Fruit fly (Drosophila melanogaster) whole organism, embryonic: ENCODE results near the gene CG14015.

Experiments used
- B-H2 ChIP-seq: fragments of 200-800 bp; sonication (Bioruptor generic); optimal IDR thresholded peaks from 2 replicates; lab custom pipeline; 2018; ENCODE audit warnings: missing biosample characterization, mild to moderate bottlenecking, missing genetic modification characterization
- BtbVII ChIP-seq: fragments of 200-800 bp; sonication (Bioruptor generic); optimal IDR thresholded peaks from 3 replicates; lab custom pipeline; 2017; ENCODE audit warnings: missing biosample characterization, mild to moderate bottlenecking, missing genetic modification characterization
- C15 ChIP-seq: fragments of 200-800 bp; sonication (Bioruptor generic); IDR thresholded peaks from 3 replicates; pipeline ENCODE4 v1.3.6; 2022; ENCODE audit warnings: missing biosample characterization, missing genetic modification characterization
- CG10654 ChIP-seq: fragments of 200-800 bp; sonication (Bioruptor generic); optimal IDR thresholded peaks from 2 replicates; lab custom pipeline; 2016; ENCODE audit warnings: missing biosample characterization, missing genetic modification characterization
- CG12744 ChIP-seq: fragments of 200-800 bp; sonication (Bioruptor generic); optimal IDR thresholded peaks from 2 replicates; lab custom pipeline; 2016; ENCODE audit warnings: missing biosample characterization, missing genetic modification characterization
- CG15269 ChIP-seq: fragments of 200-800 bp; sonication (Bioruptor generic); optimal IDR thresholded peaks from 2 replicates; lab custom pipeline; 2018; ENCODE audit warnings: missing biosample characterization, mild to moderate bottlenecking, missing genetic modification characterization, moderate library complexity
- CG15479 ChIP-seq: fragments of 200-800 bp; sonication (Bioruptor generic); optimal IDR thresholded peaks from 3 replicates; lab custom pipeline; 2019; ENCODE audit warnings: missing biosample characterization, mild to moderate bottlenecking, missing genetic modification characterization, moderate library complexity
- CG3281 ChIP-seq: fragments of 200-800 bp; sonication (Bioruptor generic); optimal IDR thresholded peaks from 3 replicates; lab custom pipeline; 2017; ENCODE audit warnings: missing biosample characterization, mild to moderate bottlenecking, missing genetic modification characterization
- CG3838 ChIP-seq: fragments of 200-800 bp; sonication (Bioruptor generic); optimal IDR thresholded peaks from 3 replicates; lab custom pipeline; 2016; ENCODE audit warnings: missing biosample characterization, missing genetic modification characterization
- CG4328 ChIP-seq: fragments of 200-800 bp; sonication (Bioruptor generic); optimal IDR thresholded peaks from 3 replicates; lab custom pipeline; 2017; ENCODE audit warnings: missing biosample characterization, missing genetic modification reagents, missing genetic modification characterization
- CG43689 ChIP-seq: fragments of 200-800 bp; sonication (Bioruptor generic); IDR thresholded peaks from 2 replicates; pipeline ENCODE4 v1.3.6; 2022; ENCODE audit warnings: missing biosample characterization, missing genetic modification characterization
- CG9727 ChIP-seq: fragments of 200-800 bp; sonication (Bioruptor generic); optimal IDR thresholded peaks from 3 replicates; lab custom pipeline; 2017; ENCODE audit warnings: missing biosample characterization, mild to moderate bottlenecking, missing genetic modification characterization
- CTCF ChIP-seq: fragments of 200-800 bp; sonication (Bioruptor generic); optimal IDR thresholded peaks from 2 replicates; lab custom pipeline; 2017; ENCODE audit warnings: missing biosample characterization, mild to moderate bottlenecking, missing genetic modification characterization, moderate library complexity
- CrebB ChIP-seq: fragments of 200-800 bp; sonication (Bioruptor generic); optimal IDR thresholded peaks from 3 replicates; lab custom pipeline; 2018; ENCODE audit warnings: missing biosample characterization, mild to moderate bottlenecking, missing genetic modification characterization
- Dll ChIP-seq: fragments of 200-800 bp; sonication (Bioruptor generic); IDR thresholded peaks from 4 replicates; pipeline ENCODE4 v1.3.6; 2022; ENCODE audit warnings: missing biosample characterization, missing genetic modification characterization; ENCODE audit not compliant: partially characterized antibody
- Drgx ChIP-seq: fragments of 200-800 bp; sonication (Bioruptor generic); IDR thresholded peaks from 2 replicates; pipeline ENCODE4 v1.3.6; 2022; ENCODE audit warnings: missing biosample characterization, missing genetic modification characterization
- Jarid2 ChIP-seq: fragments of 200-800 bp; sonication (Bioruptor generic); optimal IDR thresholded peaks from 3 replicates; lab custom pipeline; 2017; ENCODE audit warnings: mild to moderate bottlenecking, missing biosample characterization, missing genetic modification reagents, missing genetic modification characterization
- Mad ChIP-seq: fragments of 200-800 bp; sonication (Bioruptor generic); optimal IDR thresholded peaks from 2 replicates; lab custom pipeline; 2016; ENCODE audit warnings: missing biosample characterization, missing genetic modification characterization
- Mrtf ChIP-seq: fragments of 200-800 bp; sonication (Bioruptor generic); IDR thresholded peaks from 3 replicates; pipeline ENCODE4 v1.3.6; 2022; ENCODE audit warnings: missing biosample characterization, missing genetic modification characterization
- Vsx1 ChIP-seq: fragments of 200-800 bp; sonication (Bioruptor generic); optimal IDR thresholded peaks from 2 replicates; lab custom pipeline; 2017; ENCODE audit warnings: missing biosample characterization, mild to moderate bottlenecking, missing genetic modification characterization, missing genetic modification reagents
- ara ChIP-seq: fragments of 200-800 bp; sonication (Bioruptor generic); IDR thresholded peaks from 2 replicates; pipeline ENCODE4 v1.3.6; 2022; ENCODE audit warnings: missing biosample characterization, missing genetic modification characterization
- bbx ChIP-seq: fragments of 200-800 bp; sonication (Bioruptor generic); IDR thresholded peaks from 2 replicates; pipeline ENCODE4 v1.3.6; 2022; ENCODE audit warnings: missing biosample characterization, missing genetic modification characterization; ENCODE audit not compliant: partially characterized antibody
- br ChIP-seq: fragments of >200 bp; optimal IDR thresholded peaks from 2 replicates; lab custom pipeline; 2017
- ci ChIP-seq: fragments of 200-800 bp; sonication (Bioruptor generic); IDR thresholded peaks from 3 replicates; pipeline ENCODE4 v1.3.6; 2022; ENCODE audit warnings: missing biosample characterization, missing genetic modification characterization
- crp ChIP-seq, 2 experiments: fragments of 200-800 bp; sonication (Bioruptor generic); optimal IDR thresholded peaks; 2 replicates in 1 of 2; 3 replicates in 1 of 2; lab custom pipeline; 2017; ENCODE audit warnings: missing biosample characterization in 2 of 2, missing genetic modification characterization in 2 of 2, mild to moderate bottlenecking in 1 of 2, moderate library complexity in 1 of 2
- da ChIP-seq: fragments of 200-800 bp; sonication (Bioruptor generic); optimal IDR thresholded peaks from 2 replicates; lab custom pipeline; 2016; ENCODE audit warnings: missing biosample characterization, missing genetic modification characterization
- dm ChIP-seq: fragments of 200-800 bp; sonication (Bioruptor generic); optimal IDR thresholded peaks from 3 replicates; lab custom pipeline; 2016; ENCODE audit warnings: missing biosample characterization, missing genetic modification characterization
- fd102C ChIP-seq: fragments of 200-800 bp; sonication (Bioruptor generic); optimal IDR thresholded peaks from 2 replicates; lab custom pipeline; 2018; ENCODE audit warnings: missing biosample characterization, mild to moderate bottlenecking, missing genetic modification characterization, moderate library complexity
- fu2 ChIP-seq: fragments of 200-800 bp; sonication (Bioruptor generic); optimal IDR thresholded peaks from 2 replicates; lab custom pipeline; 2016; ENCODE audit warnings: missing biosample characterization, missing genetic modification characterization
- gfzf ChIP-seq: fragments of 200-800 bp; sonication (Bioruptor generic); optimal IDR thresholded peaks from 2 replicates; lab custom pipeline; 2016; ENCODE audit warnings: missing biosample characterization, mild to moderate bottlenecking, missing genetic modification characterization, moderate library complexity
- grn ChIP-seq: fragments of 200-800 bp; sonication (Bioruptor generic); optimal IDR thresholded peaks from 3 replicates; lab custom pipeline; 2017; ENCODE audit warnings: missing biosample characterization, missing genetic modification characterization
- gsb-n ChIP-seq: fragments of 200-800 bp; sonication (Bioruptor generic); optimal IDR thresholded peaks from 3 replicates; lab custom pipeline; 2018; ENCODE audit warnings: missing biosample characterization, mild to moderate bottlenecking, missing genetic modification characterization
- inv ChIP-seq: fragments of 200-800 bp; sonication (Bioruptor generic); IDR thresholded peaks from 2 replicates; pipeline ENCODE4 v1.3.6; 2022; ENCODE audit warnings: missing biosample characterization, missing genetic modification characterization; ENCODE audit not compliant: partially characterized antibody
- kni ChIP-seq: fragments of 200-800 bp; sonication (Bioruptor generic); optimal IDR thresholded peaks from 3 replicates; lab custom pipeline; 2017; ENCODE audit warnings: mild to moderate bottlenecking, missing biosample characterization, missing genetic modification reagents, missing genetic modification characterization
- lab ChIP-seq: fragments of 200-800 bp; sonication (Bioruptor generic); optimal IDR thresholded peaks from 3 replicates; lab custom pipeline; 2017; ENCODE audit warnings: missing biosample characterization, missing genetic modification characterization, mild to moderate bottlenecking, moderate library complexity, missing genetic modification reagents
- lov ChIP-seq, 2 experiments: fragments of 200-800 bp in 1 of 2; fragments of >200 bp in 1 of 2; sonication (Bioruptor generic) in 1 of 2; IDR thresholded peaks in 1 of 2; optimal IDR thresholded peaks in 1 of 2; 2 replicates in 1 of 2; 3 replicates in 1 of 2; pipeline versions ENCODE4 v1.3.6 to Lab custom; 2017 to 2022; ENCODE audit warnings: missing biosample characterization in 1 of 2, missing genetic modification characterization in 1 of 2
- mirr ChIP-seq: fragments of 200-800 bp; sonication (Bioruptor generic); optimal IDR thresholded peaks from 3 replicates; lab custom pipeline; 2018; ENCODE audit warnings: missing biosample characterization, mild to moderate bottlenecking, missing genetic modification characterization
- mld ChIP-seq: fragments of 200-800 bp; sonication (Bioruptor generic); IDR thresholded peaks from 3 replicates; pipeline ENCODE4 v1.3.6; 2022; ENCODE audit warnings: missing biosample characterization, missing genetic modification characterization; ENCODE audit not compliant: partially characterized antibody
- nerfin-1 ChIP-seq: fragments of 200-800 bp; sonication (Bioruptor generic); optimal IDR thresholded peaks from 3 replicates; lab custom pipeline; 2019; ENCODE audit warnings: missing biosample characterization, mild to moderate bottlenecking, missing genetic modification characterization, moderate library complexity
- sd ChIP-seq: fragments of 200-800 bp; sonication (Bioruptor generic); optimal IDR thresholded peaks from 3 replicates; lab custom pipeline; 2018; ENCODE audit warnings: missing biosample characterization, mild to moderate bottlenecking, missing genetic modification characterization, moderate library complexity
- slbo ChIP-seq: fragments of 200-800 bp; sonication (Bioruptor generic); IDR thresholded peaks from 2 replicates; pipeline ENCODE4 v1.3.6; 2022; ENCODE audit warnings: missing biosample characterization, missing genetic modification characterization
- sug ChIP-seq: fragments of 200-800 bp; optimal IDR thresholded peaks from 2 replicates; lab custom pipeline; 2019; ENCODE audit warnings: missing biosample characterization, mild to moderate bottlenecking, missing genetic modification characterization, moderate library complexity
- tap ChIP-seq: fragments of 200-800 bp; optimal IDR thresholded peaks from 3 replicates; lab custom pipeline; 2019; ENCODE audit warnings: missing biosample characterization, mild to moderate bottlenecking, missing genetic modification characterization, moderate library complexity
- tup ChIP-seq: fragments of 200-800 bp; sonication (Bioruptor generic); optimal IDR thresholded peaks from 2 replicates; lab custom pipeline; 2016; ENCODE audit warnings: missing biosample characterization, mild to moderate bottlenecking, missing genetic modification characterization, moderate library complexity
- vfl ChIP-seq: fragments of 200-800 bp; sonication (Bioruptor generic); optimal IDR thresholded peaks from 2 replicates; lab custom pipeline; 2016; ENCODE audit warnings: missing biosample characterization, missing genetic modification characterization
- vvl ChIP-seq: fragments of 200-800 bp; sonication (Bioruptor generic); IDR thresholded peaks from 2 replicates; pipeline ENCODE4 v1.3.6; 2022; ENCODE audit warnings: missing biosample characterization, missing genetic modification characterization
- wek ChIP-seq: fragments of 200-800 bp; sonication (Bioruptor generic); optimal IDR thresholded peaks from 3 replicates; lab custom pipeline; 2018; ENCODE audit warnings: missing biosample characterization, mild to moderate bottlenecking, missing genetic modification characterization, moderate library complexity
- zen ChIP-seq: fragments of 200-800 bp; sonication (Bioruptor generic); optimal IDR thresholded peaks from 3 replicates; lab custom pipeline; 2018; ENCODE audit warnings: missing biosample characterization, mild to moderate bottlenecking, missing genetic modification characterization, moderate library complexity
- zfh1 ChIP-seq: fragments of 200-800 bp; sonication (Bioruptor generic); IDR thresholded peaks from 3 replicates; pipeline ENCODE4 v1.3.6; 2022; ENCODE audit warnings: missing biosample characterization, missing genetic modification characterization

CG14015 gene

DNA sequence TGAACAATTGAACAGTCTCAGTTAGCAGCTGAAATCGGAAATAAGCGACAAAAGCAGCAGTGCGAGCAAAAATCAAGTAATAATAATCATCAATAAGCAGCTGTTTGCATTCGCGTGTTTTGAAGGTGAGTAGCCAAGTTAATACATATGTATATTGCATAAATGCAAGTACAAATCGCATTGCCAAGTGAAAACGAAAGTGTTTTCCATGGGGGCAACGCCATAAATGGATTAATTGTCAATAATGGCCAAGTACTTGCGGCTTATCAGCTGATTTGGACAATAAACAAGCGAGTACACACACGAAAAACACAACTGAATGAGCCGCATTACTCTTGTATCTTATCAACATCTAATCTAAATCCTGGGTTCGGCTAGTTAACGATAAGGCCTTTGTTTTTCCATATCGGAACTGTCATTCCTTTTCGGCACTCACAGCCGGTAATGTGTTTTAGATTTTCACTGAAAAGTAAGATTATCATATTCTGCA, 8.3 kb upstream of the CG14015 start:
- TF ChIP-seq grn (GFP tag; lab: Kevin White, UChicago) (peak; percentile 93), vvl (GFP tag; lab: Robert Waterston, UW) (no peak), Mrtf (GFP tag; lab: Robert Waterston, UW) (no peak), sd (peak; percentile 48), slbo (GFP tag; lab: Robert Waterston, UW) (no peak), tap (tag; lab: Kevin White, UChicago) (no peak), wek (peak; percentile 34), Drgx (no peak), da (GFP tag; lab: Kevin White, UChicago) (no peak), ci (GFP tag; lab: Robert Waterston, UW) (peak; percentile 43; the same call in 1 of the 3 replicates), zen (tag; lab: Kevin White, UChicago) (no peak), lab (GFP tag; lab: Kevin White, UChicago) (peak; percentile 47), tup (GFP tag; lab: Kevin White, UChicago) (no peak), mld (GFP tag; lab: Robert Waterston, UW) (0 out of 3 replicates have a peak, but pooled peaks have one; percentile 2), CG15269 (tag; lab: Kevin White, UChicago) (no peak), crp (GFP tag; optimal IDR thresholded peaks at IDR 0.05; lab: Kevin White, UChicago) (peak in 1 of 2 experiments; percentile 20), gfzf (GFP tag; lab: Kevin White, UChicago) (no peak), CTCF (GFP tag; lab: Kevin White, UChicago) (peak; percentile 2), lov (optimal IDR thresholded peaks at IDR 0.05; lab: Kevin White, UChicago) (no peak), lov (GFP tag; IDR thresholded peaks at IDR 0.05; lab: Robert Waterston, UW) (peak; percentile 23; the same call in 1 of the 3 replicates), Dll (0 out of 4 replicates have a peak, but pooled peaks have one; percentile 37), CG9727 (GFP tag; lab: Kevin White, UChicago) (peak; percentile 10), inv (GFP tag; lab: Robert Waterston, UW) (no peak), CG43689 (no peak), B-H2 (no peak), br (no peak), CG15479 (GFP tag; lab: Kevin White, UChicago) (peak; percentile 84), sug (tag; lab: Kevin White, UChicago) (peak; percentile 89), CG3838 (GFP tag; lab: Kevin White, UChicago) (no peak), Mad (GFP tag; lab: Kevin White, UChicago) (no peak), BtbVII (GFP tag; lab: Kevin White, UChicago) (peak; percentile 3), kni (GFP tag; lab: Kevin White, UChicago) (peak; percentile 33), ara (peak; percentile 49; the same call in 1 of the 2 replicates), gsb-n (tag; lab: Kevin White, UChicago) (no peak), Jarid2 (GFP tag; lab: Kevin White, UChicago) (peak; percentile 6), CG3281 (GFP tag; lab: Kevin White, UChicago) (peak; percentile 13), dm (GFP tag; lab: Kevin White, UChicago) (no peak), bbx (GFP tag; lab: Robert Waterston, UW) (no peak), CG10654 (no peak), fd102C (GFP tag; lab: Kevin White, UChicago) (no peak), nerfin-1 (tag; lab: Kevin White, UChicago) (peak; percentile 33), zfh1 (GFP tag; lab: Robert Waterston, UW) (0 out of 3 replicates have a peak, but pooled peaks have one; percentile 14), C15 (GFP tag; lab: Robert Waterston, UW) (no peak), mirr (GFP tag; lab: Kevin White, UChicago) (peak; percentile 65), vfl (GFP tag; lab: Kevin White, UChicago) (no peak), CrebB (tag; lab: Kevin White, UChicago) (peak; percentile 57), Vsx1 (peak; percentile 77), CG4328 (peak; percentile 9), CG12744 (no peak), fu2 (GFP tag; lab: Kevin White, UChicago) (no peak)
